Worm (Caenorhabditis elegans): Measurements from ENCODE around the gene B0034.1.
A peak's percentile ranks its signal among the peaks of the same experiment; 100 is the strongest.

B0034.1 gene

DNA sequence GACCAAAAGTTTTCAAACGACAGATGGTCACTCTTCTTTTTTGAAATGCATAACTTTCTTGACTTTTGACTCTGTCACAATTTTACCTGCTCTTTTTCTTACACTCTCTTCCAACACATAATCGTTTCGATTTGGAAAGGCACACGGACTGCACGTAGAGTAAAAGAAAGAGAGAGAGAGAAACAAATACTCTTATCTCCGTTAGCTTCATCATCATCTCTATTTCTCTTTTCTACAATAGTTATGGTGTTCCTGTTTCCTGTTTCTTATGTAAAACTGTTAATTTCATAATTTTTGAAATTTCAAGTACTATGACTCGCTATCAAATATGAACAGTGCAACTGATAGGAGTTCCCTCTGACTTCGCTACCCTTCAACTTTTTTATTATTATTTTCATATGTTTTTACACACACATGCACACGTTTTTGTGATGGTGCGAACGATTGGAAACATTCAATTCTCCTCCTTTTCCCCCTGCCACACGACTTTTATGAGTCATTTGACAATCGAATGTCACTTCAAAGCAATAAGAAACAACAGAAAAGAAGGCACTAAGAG, 38.0 kb upstream of the B0034.1 start (continued):
- TF ChIP-seq spr-1 (tag; optimal IDR thresholded peaks at IDR 0.05) (no peak), Y48G9A.11 (GFP tag; IDR thresholded peaks at IDR 0.05) (no peak), php-3 (GFP tag; IDR thresholded peaks at IDR 0.05) (peak; percentile 83), vab-7 (GFP tag; IDR thresholded peaks at IDR 0.05) (no peak), nhr-28 (tag; optimal IDR thresholded peaks at IDR 0.05) (peak; percentile 87), lin-29 (GFP tag; IDR thresholded peaks at IDR 0.05) (no peak), mxl-3 (GFP tag; optimal IDR thresholded peaks at IDR 0.05) (peak; percentile 32), mxl-2 (GFP tag; conservative IDR thresholded peaks at IDR 0.05) (no peak), nhr-48 (tag; optimal IDR thresholded peaks at IDR 0.05) (peak; percentile 61), T20F7.1 (GFP tag; optimal IDR thresholded peaks at IDR 0.05) (peak; percentile 37)

DNA sequence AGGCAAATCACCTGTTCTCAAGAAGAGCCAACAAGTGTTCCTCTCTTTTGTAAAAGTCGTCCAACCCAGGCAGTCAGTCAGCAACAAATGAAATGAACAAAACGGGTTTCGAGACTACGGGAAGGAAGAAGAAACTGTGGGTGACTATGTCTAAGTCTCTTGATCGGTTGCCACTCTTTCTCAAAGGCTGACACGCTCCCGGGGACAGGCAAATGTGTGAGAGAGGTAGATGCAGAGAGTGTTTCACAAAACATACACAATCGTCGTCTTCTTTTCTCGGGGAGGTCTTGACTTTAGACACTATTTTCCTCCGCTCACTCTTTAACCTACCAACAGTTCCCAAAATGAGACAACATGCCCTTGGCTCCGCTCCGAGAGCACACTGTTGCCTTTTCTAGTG, 37.0 kb upstream of the B0034.1 start:
- TF ChIP-seq hlh-11 (tag; optimal IDR thresholded peaks at IDR 0.05) (peak; percentile 72), dmd-6 (GFP tag; IDR thresholded peaks at IDR 0.05) (peak; percentile 43; the same call in 1 of the 2 replicates), ctbp-1 (GFP tag; IDR thresholded peaks at IDR 0.05) (no peak), php-3 (GFP tag; IDR thresholded peaks at IDR 0.05) (no peak), aha-1 (tag) (peak; percentile 77), T20F7.1 (GFP tag; optimal IDR thresholded peaks at IDR 0.05) (no peak), hif-1 (tag; optimal IDR thresholded peaks at IDR 0.05) (peak in 1 of 2 experiments; percentile 7), dmd-8 (GFP tag; IDR thresholded peaks at IDR 0.05) (peak; percentile 53; the same call in 1 of the 2 replicates), hmg-1.1 (GFP tag; IDR thresholded peaks at IDR 0.05) (peak; percentile 39; the same call in 1 of the 2 replicates), nhr-25 (tag; optimal IDR thresholded peaks at IDR 0.05; ENCODE audit: borderline replicate concordance, insufficient read depth) (peak; percentile 41), nhr-28 (tag; optimal IDR thresholded peaks at IDR 0.05) (peak; percentile 84), ceh-44 (GFP tag; IDR thresholded peaks at IDR 0.05) (no peak), hlh-30 (tag; optimal IDR thresholded peaks at IDR 0.05; ENCODE audit: insufficient read depth) (peak; percentile 51), set-16 (GFP tag; IDR thresholded peaks at IDR 0.05) (no peak), mdl-1 (tag; optimal IDR thresholded peaks at IDR 0.05) (peak in 1 of 2 experiments; percentile 65), mep-1 (tag; optimal IDR thresholded peaks at IDR 0.05) (peak; percentile 42), mes-2 (tag; optimal IDR thresholded peaks at IDR 0.05; ENCODE audit: poor library complexity, severe bottlenecking) (peak; percentile 62), snpc-4 (tag; optimal IDR thresholded peaks at IDR 0.05) (no peak), daf-16 (GFP tag; optimal IDR thresholded peaks at IDR 0.05) (no peak), daf-16 (tag; optimal IDR thresholded peaks at IDR 0.05) (peak; percentile 37), zip-11 (GFP tag; IDR thresholded peaks at IDR 0.05) (no peak), lsy-2 (tag; optimal IDR thresholded peaks at IDR 0.05) (peak in 1 of 2 experiments; percentile 21), mxl-3 (GFP tag; optimal IDR thresholded peaks at IDR 0.05) (peak; percentile 66), nhr-77 (tag; optimal IDR thresholded peaks at IDR 0.05) (peak; percentile 27), zfp-2 (tag; optimal IDR thresholded peaks at IDR 0.05) (no peak), dve-1 (tag; optimal IDR thresholded peaks at IDR 0.05; ENCODE audit: insufficient read depth) (peak; percentile 26), tra-1 (GFP tag; IDR thresholded peaks at IDR 0.05) (0 out of 2 replicates have a peak, but pooled peaks have one; percentile 21), nhr-11 (tag; optimal IDR thresholded peaks at IDR 0.05) (no peak), vab-7 (GFP tag; IDR thresholded peaks at IDR 0.05) (no peak), pha-4 (GFP tag; IDR thresholded peaks at IDR 0.05) (no peak), pha-4 (tag; optimal IDR thresholded peaks at IDR 0.05) (peak; percentile 40), ceh-32 (tag; optimal IDR thresholded peaks at IDR 0.05; ENCODE audit: poor library complexity) (no peak), unc-62 (GFP tag; optimal IDR thresholded peaks at IDR 0.05 in 1 of 2) (peak in 1 of 2 experiments; percentile 51), unc-62 (tag; optimal IDR thresholded peaks at IDR 0.05) (no peak)
